Worm (Caenorhabditis elegans) whole organism, late embryonic: Measurements from ENCODE around the gene srbc-29.

Experiments used
- ceh-31 ChIP-seq: sonication (generic microtip); optimal IDR thresholded peaks from 2 replicates; lab custom pipeline; 2016; ENCODE audit warnings: missing genetic modification characterization, missing compliant biosample characterization
- ceh-45 ChIP-seq: fragments of 200-800 bp; sonication (Bioruptor generic); IDR thresholded peaks from 2 replicates; pipeline ENCODE4 v1.3.6; 2022; ENCODE audit warnings: missing genetic modification reagents, missing genetic modification characterization, missing compliant biosample characterization
- elt-2 ChIP-seq: sonication (generic microtip); optimal IDR thresholded peaks from 2 replicates; lab custom pipeline; 2016; ENCODE audit warnings: missing genetic modification reagents, missing genetic modification characterization, missing compliant biosample characterization
- pha-4 ChIP-seq: fragments of 150-350 bp; optimal IDR thresholded peaks from 2 replicates; lab custom pipeline; 2018; ENCODE audit warnings: missing biosample characterization, missing genetic modification reagents, missing genetic modification characterization
- tbx-2 ChIP-seq: sonication (generic microtip); optimal IDR thresholded peaks from 2 replicates; lab custom pipeline; 2016; ENCODE audit warnings: missing genetic modification characterization, missing compliant biosample characterization

ce11 chrV:3490435-3490834 lies 19.8 kb upstream of the srbc-29 start, which contains the start of gene srbc-36:
- TF ChIP-seq tbx-2 (tag; lab: Kevin White, UChicago) = no peak
- TF ChIP-seq pha-4 (tag; lab: Kevin White, UChicago) = no peak
- no peak for TF ChIP-seq ceh-45 (GFP tag; lab: Robert Waterston, UW)
- no peak for TF ChIP-seq ceh-31
- TF ChIP-seq elt-2 (tag; lab: Kevin White, UChicago) = no peak
